Worm (Caenorhabditis elegans) whole organism, early embryonic: Measurements from ENCODE around the gene cux-7.
"Not testable (repeated sequence)": the region's sequence is repeated elsewhere in the genome, so short reads cannot be mapped to it uniquely, and the experiment has no call there.

ENCODE experiments used
- B0310.2 ChIP-seq: sonication (generic microtip); optimal IDR thresholded peaks from 2 replicates; lab custom pipeline; 2016; ENCODE audit warnings: mild to moderate bottlenecking, missing genetic modification characterization, missing compliant biosample characterization
- F13C5.2 ChIP-seq: sonication (generic microtip); optimal IDR thresholded peaks from 2 replicates; lab custom pipeline; 2017; ENCODE audit warnings: mild to moderate bottlenecking, missing genetic modification characterization, inconsistent platforms, missing compliant biosample characterization
- aly-1 ChIP-seq: sonication (generic microtip); optimal IDR thresholded peaks from 2 replicates; lab custom pipeline; 2016; ENCODE audit warnings: missing genetic modification characterization, missing compliant biosample characterization
- ama-1 ChIP-seq: fragments of 150-350 bp; optimal IDR thresholded peaks from 2 replicates; lab custom pipeline; 2014
- ceh-13 ChIP-seq: fragments of 200-800 bp; sonication (Bioruptor generic); optimal IDR thresholded peaks from 2 replicates; lab custom pipeline; 2018; ENCODE audit warnings: mild to moderate bottlenecking, missing genetic modification characterization, missing compliant biosample characterization
- ceh-36 ChIP-seq: sonication (generic microtip); optimal IDR thresholded peaks from 2 replicates; lab custom pipeline; 2016; ENCODE audit warnings: missing genetic modification characterization, inconsistent platforms, missing compliant biosample characterization
- ets-7 ChIP-seq: sonication (generic microtip); optimal IDR thresholded peaks from 2 replicates; lab custom pipeline; 2016; ENCODE audit warnings: missing genotype, missing genetic modification characterization, missing compliant biosample characterization
- flt-1 ChIP-seq: fragments of 200-800 bp; sonication (Bioruptor generic); IDR thresholded peaks from 2 replicates; pipeline ENCODE4 v1.3.6; 2022; ENCODE audit warnings: missing genetic modification characterization, missing compliant biosample characterization
- hmbx-1 ChIP-seq: sonication (generic microtip); optimal IDR thresholded peaks from 2 replicates; lab custom pipeline; 2016; ENCODE audit warnings: mild to moderate bottlenecking, missing genetic modification characterization, missing compliant biosample characterization
- hmg-4 ChIP-seq: fragments of 200-800 bp; sonication (Bioruptor generic); optimal IDR thresholded peaks from 2 replicates; lab custom pipeline; 2018; ENCODE audit warnings: mild to moderate bottlenecking, missing genetic modification characterization, missing compliant biosample characterization
- hnd-1 ChIP-seq: sonication (generic microtip); optimal IDR thresholded peaks from 2 replicates; lab custom pipeline; 2016; ENCODE audit warnings: missing genetic modification characterization, missing compliant biosample characterization
- pes-1 ChIP-seq: fragments of 200-800 bp; sonication (Bioruptor generic); IDR thresholded peaks from 2 replicates; pipeline ENCODE4 v1.3.6; 2022; ENCODE audit warnings: missing genetic modification reagents, missing genetic modification characterization, missing compliant biosample characterization
- scrt-1 ChIP-seq: fragments of 200-800 bp; sonication (Bioruptor generic); IDR thresholded peaks from 2 replicates; pipeline ENCODE4 v1.3.6; 2022; ENCODE audit warnings: missing genetic modification characterization, missing compliant biosample characterization
- sea-1 ChIP-seq: fragments of 200-800 bp; sonication (Bioruptor generic); conservative IDR thresholded peaks from 2 replicates; pipeline ENCODE4 v1.3.6; 2022; ENCODE audit warnings: missing genetic modification characterization, missing compliant biosample characterization
- tbx-11 ChIP-seq: fragments of 200-800 bp; sonication (Bioruptor generic); IDR thresholded peaks from 2 replicates; pipeline ENCODE4 v1.3.6; 2022; ENCODE audit warnings: missing genetic modification characterization, missing compliant biosample characterization
- tbx-37 ChIP-seq: fragments of 200-800 bp; sonication (Bioruptor generic); conservative IDR thresholded peaks from 2 replicates; pipeline ENCODE4 v1.3.6; 2022; ENCODE audit warnings: missing genetic modification reagents, missing genetic modification characterization, missing compliant biosample characterization
- tra-4 ChIP-seq: sonication (generic microtip); optimal IDR thresholded peaks from 2 replicates; lab custom pipeline; 2017; ENCODE audit warnings: missing genetic modification characterization, missing compliant biosample characterization

Gene cux-7

DNA sequence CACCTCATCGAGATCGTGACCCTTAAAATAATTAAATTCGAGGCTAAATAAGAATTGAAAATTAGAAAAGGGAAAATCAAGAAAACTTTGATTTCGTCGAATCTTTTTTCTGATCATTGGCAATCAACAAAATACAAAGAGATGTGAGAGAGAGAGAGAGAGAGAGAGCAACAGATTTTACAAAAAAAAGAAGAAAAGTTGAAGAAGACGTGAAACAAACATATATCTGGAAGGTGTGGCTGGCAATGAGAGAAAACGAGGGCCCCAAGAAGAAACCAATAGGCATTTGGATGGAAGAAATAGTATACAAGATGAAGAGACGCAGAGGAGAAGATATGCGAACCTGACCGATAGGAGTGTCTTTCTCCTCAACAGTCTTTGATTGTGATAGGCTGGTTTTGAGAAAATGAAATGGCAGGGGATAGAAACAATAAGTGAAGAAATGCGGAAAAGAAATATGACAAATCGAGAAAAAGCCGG, 31.6 kb downstream of the cux-7 start, which contains the start of gene mup-4:
mup-4 (minus strand) TSS at position 51 of the 480 bp plus-strand sequence.
- TF ChIP-seq ets-7 (tag; lab: Kevin White, UChicago), result no peak

- no peak for TF ChIP-seq ets-7 (tag; lab: Kevin White, UChicago)
- no peak for TF ChIP-seq scrt-1 (GFP tag; lab: Robert Waterston, UW)
- no peak for TF ChIP-seq aly-1 (tag; lab: Kevin White, UChicago)
- no peak for TF ChIP-seq tbx-11 (GFP tag; lab: Robert Waterston, UW)
- no peak for TF ChIP-seq ceh-36 (tag; lab: Kevin White, UChicago)
- no peak for TF ChIP-seq hmg-4 (GFP tag; lab: Kevin White, UChicago)
- no peak for TF ChIP-seq F13C5.2 (tag; lab: Kevin White, UChicago)
- TF ChIP-seq ama-1, result no peak
- no peak for TF ChIP-seq sea-1 (GFP tag; lab: Robert Waterston, UW)
- no peak for TF ChIP-seq ceh-13
- TF ChIP-seq hmbx-1 (tag; lab: Kevin White, UChicago), result no peak
- TF ChIP-seq B0310.2 (tag; lab: Kevin White, UChicago), result no peak
- TF ChIP-seq tra-4 (tag; lab: Kevin White, UChicago), result no peak
- no peak for TF ChIP-seq tbx-37 (GFP tag; lab: Robert Waterston, UW)
- no peak for TF ChIP-seq hnd-1 (tag; lab: Kevin White, UChicago)
- TF ChIP-seq pes-1 (GFP tag; lab: Robert Waterston, UW), result no peak
- no peak for TF ChIP-seq flt-1
Observed at ce11 chrIII:7488303-7488702, 32.3 kb downstream of the cux-7 start.

ce11 chrIII:7484765-7485164, 35.9 kb downstream of the cux-7 start:
- TF ChIP-seq hmg-4 (GFP tag; lab: Kevin White, UChicago) (no peak), hnd-1 (tag; lab: Kevin White, UChicago) (no peak), tbx-37 (GFP tag; lab: Robert Waterston, UW) (no peak), pes-1 (GFP tag; lab: Robert Waterston, UW) (no peak), ama-1 (no peak), ets-7 (tag; lab: Kevin White, UChicago) (no peak), F13C5.2 (tag; lab: Kevin White, UChicago) (no peak), aly-1 (tag; lab: Kevin White, UChicago) (no peak), B0310.2 (tag; lab: Kevin White, UChicago) (no peak)

DNA sequence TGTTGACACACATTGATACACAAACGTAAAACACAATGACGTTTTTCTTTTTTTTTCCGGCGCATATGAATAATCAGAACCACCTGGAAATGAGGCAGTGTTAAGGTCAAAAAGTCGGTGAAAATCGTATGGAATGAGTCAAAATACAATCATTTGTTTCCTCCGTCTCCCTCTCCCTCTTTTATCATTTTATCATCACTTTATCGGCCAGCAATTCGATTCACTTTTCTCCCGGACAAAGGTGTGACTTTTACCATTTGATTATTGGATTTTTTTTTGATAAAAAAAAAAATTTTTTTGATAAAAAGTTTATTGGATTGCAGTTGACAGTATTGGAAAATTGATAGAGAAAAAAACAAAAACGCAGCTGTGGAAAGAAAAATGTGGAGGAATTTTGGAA, 41.7 kb downstream of the cux-7 start:
- no peak for TF ChIP-seq ceh-13
- TF ChIP-seq tbx-37 (GFP tag; lab: Robert Waterston, UW), result no peak
- TF ChIP-seq tra-4 (tag; lab: Kevin White, UChicago), result no peak
- TF ChIP-seq aly-1 (tag; lab: Kevin White, UChicago), result no peak
- no peak for TF ChIP-seq tbx-11 (GFP tag; lab: Robert Waterston, UW)
- TF ChIP-seq hmbx-1 (tag; lab: Kevin White, UChicago), result no peak
- no peak for TF ChIP-seq scrt-1 (GFP tag; lab: Robert Waterston, UW)
- no peak for TF ChIP-seq pes-1 (GFP tag; lab: Robert Waterston, UW)
- no peak for TF ChIP-seq ama-1
- TF ChIP-seq hmg-4 (GFP tag; lab: Kevin White, UChicago), result no peak
- no peak for TF ChIP-seq B0310.2 (tag; lab: Kevin White, UChicago)
- no peak for TF ChIP-seq flt-1
- TF ChIP-seq ets-7 (tag; lab: Kevin White, UChicago), result no peak
- no peak for TF ChIP-seq sea-1 (GFP tag; lab: Robert Waterston, UW)

DNA sequence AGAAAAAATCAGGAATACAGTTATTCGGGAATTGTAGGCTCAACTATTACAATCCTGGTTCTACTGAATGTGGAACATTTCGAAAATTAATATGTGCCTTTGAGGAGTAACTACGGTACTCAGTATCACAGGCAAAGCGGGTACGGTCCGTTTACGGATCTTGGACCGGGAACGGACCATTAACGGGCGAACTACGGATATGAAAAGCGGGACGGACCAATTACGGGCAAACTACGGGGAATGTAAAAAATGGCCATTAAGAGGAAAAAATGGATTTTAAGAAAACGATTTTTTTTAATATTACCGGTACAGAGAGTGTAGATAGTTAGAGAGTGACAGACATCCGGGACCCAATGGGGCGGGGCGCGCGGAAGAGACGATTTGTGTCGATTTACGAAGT, 51.7 kb downstream of the cux-7 start, which contains the start of gene H14A12.5:
H14A12.5 (minus strand) TSS at position 101 of the 400 bp plus-strand sequence.
- not testable (repeated sequence) for TF ChIP-seq tbx-37 (GFP tag; lab: Robert Waterston, UW); flt-1; hmg-4 (GFP tag; lab: Kevin White, UChicago)
